Fruit fly (Drosophila melanogaster): ENCODE results near the gene Cf2.

dm6 chr2L:4898165-4898564 is 15.3 kb upstream of the Cf2 start:
- TF ChIP-seq psq (optimal IDR thresholded peaks at IDR 0.05) (no peak), h (optimal IDR thresholded peaks at IDR 0.05) (no peak), insv (optimal IDR thresholded peaks at IDR 0.05) (no peak), Myc (optimal IDR thresholded peaks at IDR 0.05) (no peak)
